Worm (Caenorhabditis elegans) whole organism, young adult: ENCODE results near the gene clec-157.

Experiments
- F33H1.4 ChIP-seq: fragments of 200-800 bp; sonication (Bioruptor generic); IDR thresholded peaks from 2 replicates; pipeline ENCODE4 v1.3.6; 2022; ENCODE audit warnings: missing genetic modification reagents, missing genetic modification characterization, missing compliant biosample characterization
- K11D2.4 ChIP-seq: fragments of 200-800 bp; sonication (Bioruptor generic); IDR thresholded peaks from 2 replicates; pipeline ENCODE4 v1.3.6; 2022; ENCODE audit warnings: missing genetic modification reagents, missing genetic modification characterization, missing compliant biosample characterization
- K12H6.12 ChIP-seq: fragments of 200-800 bp; sonication (Bioruptor generic); optimal IDR thresholded peaks from 2 replicates; lab custom pipeline; 2018; ENCODE audit warnings: mild to moderate bottlenecking, missing genetic modification characterization, missing compliant biosample characterization
- T26A5.8 ChIP-seq: sonication (generic microtip); optimal IDR thresholded peaks from 2 replicates; lab custom pipeline; 2016; ENCODE audit warnings: missing genetic modification characterization, missing compliant biosample characterization
- Y53F4B.3 ChIP-seq: fragments of 200-800 bp; sonication (Bioruptor generic); IDR thresholded peaks from 2 replicates; pipeline ENCODE4 v1.3.6; 2022; ENCODE audit warnings: missing genetic modification reagents, missing genetic modification characterization, missing compliant biosample characterization
- ama-1 ChIP-seq, 3 experiments: fragments of 150-350 bp in 1 of 3; sonication (generic microtip) in 2 of 3; optimal IDR thresholded peaks; 2 replicates each; lab custom pipeline; 2014 to 2018; ENCODE audit warnings: missing biosample characterization in 2 of 3, missing genetic modification characterization in 2 of 3, missing genetic modification reagents in 2 of 3
- aptf-2 ChIP-seq: fragments of 200-800 bp; sonication (Bioruptor generic); conservative IDR thresholded peaks from 2 replicates; pipeline ENCODE4 v1.3.6; 2022; ENCODE audit warnings: missing genetic modification reagents, missing genetic modification characterization, missing compliant biosample characterization
- athp-1 ChIP-seq: sonication (generic microtip); optimal IDR thresholded peaks from 2 replicates; lab custom pipeline; 2017; ENCODE audit warnings: mild to moderate bottlenecking, missing genetic modification characterization, missing compliant biosample characterization
- bed-1 ChIP-seq: fragments of 200-800 bp; sonication (Bioruptor generic); IDR thresholded peaks from 2 replicates; pipeline ENCODE4 v1.3.6; 2022; ENCODE audit warnings: missing genetic modification reagents, missing genetic modification characterization, missing compliant biosample characterization
- ccch-3 ChIP-seq: fragments of 200-800 bp; sonication (Bioruptor generic); optimal IDR thresholded peaks from 2 replicates; lab custom pipeline; 2018; ENCODE audit warnings: mild to moderate bottlenecking, missing genetic modification characterization, missing compliant biosample characterization
- cebp-1 ChIP-seq, 2 experiments: fragments of 200-800 bp in 1 of 2; sonication (Bioruptor generic) in 1 of 2; sonication (generic microtip) in 1 of 2; IDR thresholded peaks in 1 of 2; optimal IDR thresholded peaks in 1 of 2; 2 replicates each; pipeline versions ENCODE4 v1.3.6 to Lab custom; 2017 to 2022; ENCODE audit warnings: missing compliant biosample characterization in 2 of 2, missing genetic modification characterization in 2 of 2, mild to moderate bottlenecking in 1 of 2, missing genetic modification reagents in 1 of 2, moderate library complexity in 1 of 2
- cebp-2 ChIP-seq: fragments of 200-800 bp; sonication (Bioruptor generic); IDR thresholded peaks from 2 replicates; pipeline ENCODE4 v1.3.6; 2022; ENCODE audit warnings: missing genetic modification characterization, missing compliant biosample characterization
- ceh-100 ChIP-seq: fragments of 200-800 bp; sonication (Bioruptor generic); IDR thresholded peaks from 2 replicates; pipeline ENCODE4 v1.3.6; 2022; ENCODE audit warnings: missing genetic modification reagents, missing genetic modification characterization, missing compliant biosample characterization
- ceh-79 ChIP-seq: sonication (generic microtip); optimal IDR thresholded peaks from 2 replicates; lab custom pipeline; 2017; ENCODE audit warnings: mild to moderate bottlenecking, missing genetic modification characterization, missing compliant biosample characterization
- ceh-91 ChIP-seq: fragments of 200-800 bp; sonication (Bioruptor generic); IDR thresholded peaks from 2 replicates; pipeline ENCODE4 v1.3.6; 2022; ENCODE audit warnings: missing genetic modification reagents, missing genetic modification characterization, missing compliant biosample characterization
- dpff-1 ChIP-seq: sonication (generic microtip); optimal IDR thresholded peaks from 2 replicates; lab custom pipeline; 2017; ENCODE audit warnings: mild to moderate bottlenecking, missing genetic modification characterization, missing compliant biosample characterization
- efl-1 ChIP-seq: fragments of 150-350 bp; optimal IDR thresholded peaks from 2 replicates; lab custom pipeline; 2014; ENCODE audit warnings: missing biosample characterization, missing genetic modification reagents, missing genetic modification characterization
- ekl-4 ChIP-seq: fragments of 200-800 bp; sonication (Bioruptor generic); IDR thresholded peaks from 2 replicates; pipeline ENCODE4 v1.3.6; 2022; ENCODE audit warnings: missing genetic modification reagents, missing genetic modification characterization, missing compliant biosample characterization
- ets-4 ChIP-seq: fragments of 200-800 bp; sonication (Bioruptor generic); optimal IDR thresholded peaks from 2 replicates; lab custom pipeline; 2018; ENCODE audit warnings: mild to moderate bottlenecking, missing genetic modification characterization, missing compliant biosample characterization
- gei-17 ChIP-seq: fragments of 200-800 bp; sonication (Bioruptor generic); optimal IDR thresholded peaks from 2 replicates; lab custom pipeline; 2018; ENCODE audit warnings: mild to moderate bottlenecking, missing genetic modification characterization, missing compliant biosample characterization
- hmg-1.2 ChIP-seq: fragments of 200-800 bp; sonication (Bioruptor generic); IDR thresholded peaks from 2 replicates; pipeline ENCODE4 v1.3.6; 2022; ENCODE audit warnings: missing genetic modification reagents, missing genetic modification characterization, missing compliant biosample characterization
- hmg-20 ChIP-seq: fragments of 200-800 bp; sonication (Bioruptor generic); IDR thresholded peaks from 2 replicates; pipeline ENCODE4 v1.3.6; 2022; ENCODE audit warnings: missing genetic modification reagents, missing genetic modification characterization, missing compliant biosample characterization
- hrde-1 ChIP-seq: sonication (generic microtip); optimal IDR thresholded peaks from 2 replicates; lab custom pipeline; 2016; ENCODE audit warnings: missing genetic modification characterization, mild to moderate bottlenecking, missing compliant biosample characterization, moderate library complexity, missing genotype, missing genetic modification reagents, borderline replicate concordance
- hsf-1 ChIP-seq: fragments of 200-800 bp; sonication (Bioruptor generic); IDR thresholded peaks from 2 replicates; pipeline ENCODE4 v1.3.6; 2022; ENCODE audit warnings: missing genetic modification reagents, missing genetic modification characterization, missing compliant biosample characterization
- lag-1 ChIP-seq: fragments of 200-800 bp; sonication (Bioruptor generic); IDR thresholded peaks from 2 replicates; pipeline ENCODE4 v1.3.6; 2022; ENCODE audit warnings: missing genetic modification reagents, missing genetic modification characterization, missing compliant biosample characterization
- let-526 ChIP-seq: fragments of 200-800 bp; sonication (Bioruptor generic); IDR thresholded peaks from 2 replicates; pipeline ENCODE4 v1.3.6; 2022; ENCODE audit warnings: missing genetic modification reagents, missing genetic modification characterization, missing compliant biosample characterization
- lin-26 ChIP-seq: fragments of 200-800 bp; sonication (Bioruptor generic); IDR thresholded peaks from 2 replicates; pipeline ENCODE4 v1.3.6; 2022; ENCODE audit warnings: missing genetic modification reagents, missing genetic modification characterization, missing compliant biosample characterization
- lin-40 ChIP-seq: sonication (generic microtip); optimal IDR thresholded peaks from 2 replicates; lab custom pipeline; 2016; ENCODE audit warnings: missing genetic modification characterization, mild to moderate bottlenecking, missing compliant biosample characterization, missing genotype, missing genetic modification reagents
- lin-54 ChIP-seq: fragments of 200-800 bp; sonication (Bioruptor generic); optimal IDR thresholded peaks from 2 replicates; lab custom pipeline; 2018; ENCODE audit warnings: mild to moderate bottlenecking, missing genetic modification characterization, missing compliant biosample characterization
- madf-6 ChIP-seq: fragments of 200-800 bp; sonication (Bioruptor generic); IDR thresholded peaks from 2 replicates; pipeline ENCODE4 v1.3.6; 2022; ENCODE audit warnings: missing genetic modification reagents, missing genetic modification characterization, missing compliant biosample characterization
- mcd-1 ChIP-seq: fragments of 200-800 bp; sonication (Bioruptor generic); IDR thresholded peaks from 2 replicates; pipeline ENCODE4 v1.3.6; 2022; ENCODE audit warnings: missing genetic modification reagents, missing genetic modification characterization, missing compliant biosample characterization
- mel-28 ChIP-seq: sonication (generic microtip); optimal IDR thresholded peaks from 2 replicates; lab custom pipeline; 2016; ENCODE audit warnings: borderline replicate concordance, mild to moderate bottlenecking, missing genetic modification characterization, missing compliant biosample characterization
- mes-4 ChIP-seq: sonication (generic microtip); optimal IDR thresholded peaks from 2 replicates; lab custom pipeline; 2016; ENCODE audit warnings: missing genotype, missing genetic modification characterization, missing compliant biosample characterization
- nfyb-1 ChIP-seq: fragments of 200-800 bp; sonication (Bioruptor generic); IDR thresholded peaks from 2 replicates; pipeline ENCODE4 v1.3.6; 2022; ENCODE audit warnings: missing genetic modification reagents, missing genetic modification characterization, missing compliant biosample characterization
- nhr-120 ChIP-seq: fragments of 200-800 bp; sonication (Bioruptor generic); IDR thresholded peaks from 2 replicates; pipeline ENCODE4 v1.3.6; 2022; ENCODE audit warnings: missing genetic modification characterization, missing compliant biosample characterization
- nhr-27 ChIP-seq: fragments of 200-800 bp; sonication (Bioruptor generic); optimal IDR thresholded peaks from 2 replicates; lab custom pipeline; 2018; ENCODE audit warnings: mild to moderate bottlenecking, missing genetic modification characterization, moderate library complexity, missing compliant biosample characterization
- pbrm-1 ChIP-seq: fragments of 200-800 bp; sonication (Bioruptor generic); IDR thresholded peaks from 2 replicates; pipeline ENCODE4 v1.3.6; 2022; ENCODE audit warnings: missing genetic modification reagents, missing genetic modification characterization, missing compliant biosample characterization
- rec-8 ChIP-seq, 2 experiments: sonication (generic microtip); optimal IDR thresholded peaks; 2 replicates each; lab custom pipeline; 2016; ENCODE audit warnings: mild to moderate bottlenecking in 2 of 2, missing genetic modification characterization in 2 of 2, missing genetic modification reagents in 2 of 2, missing genotype in 2 of 2, missing biosample characterization in 1 of 2, missing compliant biosample characterization in 1 of 2, moderate library complexity in 1 of 2
- tbx-9 ChIP-seq: sonication (generic microtip); optimal IDR thresholded peaks from 2 replicates; lab custom pipeline; 2016; ENCODE audit warnings: borderline replicate concordance, missing genetic modification characterization, inconsistent platforms, missing compliant biosample characterization
- ztf-3 ChIP-seq: fragments of 200-800 bp; sonication (Bioruptor generic); optimal IDR thresholded peaks from 2 replicates; lab custom pipeline; 2018; ENCODE audit warnings: mild to moderate bottlenecking, missing genetic modification characterization, missing compliant biosample characterization

Gene clec-157

ce11 chrIII:4806345-4806744 lies 37.9 kb downstream of the clec-157 start (continued):
- TF ChIP-seq cebp-1 (GFP tag; IDR thresholded peaks at IDR 0.05; lab: Robert Waterston, UW), result no peak
- TF ChIP-seq cebp-1 (tag; optimal IDR thresholded peaks at IDR 0.05; lab: Kevin White, UChicago), result no peak
- no peak for TF ChIP-seq ets-4 (GFP tag; lab: Kevin White, UChicago)
- no peak for TF ChIP-seq ceh-79 (tag; lab: Kevin White, UChicago)

- 0 out of 2 replicates have a peak, but pooled peaks have one; percentile 13 for TF ChIP-seq madf-6
- TF ChIP-seq hmg-20 (GFP tag; lab: Robert Waterston, UW), result no peak
- no peak for TF ChIP-seq efl-1
- TF ChIP-seq hsf-1, result 0 out of 2 replicates have a peak, but pooled peaks have one; percentile 37
- no peak for TF ChIP-seq cebp-1 (GFP tag; IDR thresholded peaks at IDR 0.05; lab: Robert Waterston, UW)
- no peak for TF ChIP-seq cebp-1 (tag; optimal IDR thresholded peaks at IDR 0.05; lab: Kevin White, UChicago)
- TF ChIP-seq gei-17 (GFP tag; lab: Kevin White, UChicago), result no peak
- TF ChIP-seq, all 124 proteins: peak for 2
Observed at ce11 chrIII:4802707-4803106, 41.5 kb downstream of the clec-157 start, which contains the start of gene metl-5. metl-5 (plus strand) TSS chrIII:4803007.

ce11 chrIII:4796536-4796935 lies 47.7 kb downstream of the clec-157 start, which contains the start of gene tag-325:
tag-325 (plus strand) TSS chrIII:4796836.
- TF ChIP-seq cebp-1 (GFP tag; IDR thresholded peaks at IDR 0.05; lab: Robert Waterston, UW), result no peak
- peak; percentile 60 for TF ChIP-seq cebp-1 (tag; optimal IDR thresholded peaks at IDR 0.05; lab: Kevin White, UChicago)
- TF ChIP-seq ceh-100 (GFP tag; lab: Robert Waterston, UW), result no peak

ce11 chrIII:4796039-4796438 lies 48.2 kb downstream of the clec-157 start:
- TF ChIP-seq lag-1, result no peak
- peak; percentile 23 for TF ChIP-seq lin-40 (tag; lab: Kevin White, UChicago)
- no peak for TF ChIP-seq Y53F4B.3 (GFP tag; lab: Robert Waterston, UW)
- TF ChIP-seq hrde-1 (tag; lab: Kevin White, UChicago), result no peak
- peak; percentile 65 for TF ChIP-seq nfyb-1 (GFP tag; lab: Robert Waterston, UW)
- peak; percentile 59 for TF ChIP-seq K12H6.12
- peak; percentile 62; the same call in 1 of the 2 replicates for TF ChIP-seq pbrm-1 (GFP tag; lab: Robert Waterston, UW)
- 0 out of 2 replicates have a peak, but pooled peaks have one; percentile 15 for TF ChIP-seq ekl-4 (GFP tag; lab: Robert Waterston, UW)
- TF ChIP-seq cebp-2, result no peak
- no peak for TF ChIP-seq efl-1
- no peak for TF ChIP-seq dpff-1
- TF ChIP-seq mcd-1 (GFP tag; lab: Robert Waterston, UW), result peak; percentile 59
- TF ChIP-seq let-526 (GFP tag; lab: Robert Waterston, UW), result 0 out of 2 replicates have a peak, but pooled peaks have one; percentile 36
- TF ChIP-seq ztf-3 (GFP tag; lab: Kevin White, UChicago), result no peak
- no peak for TF ChIP-seq ccch-3 (GFP tag; lab: Kevin White, UChicago)
- no peak for TF ChIP-seq T26A5.8 (tag; lab: Kevin White, UChicago)
- TF ChIP-seq lin-26, result 0 out of 2 replicates have a peak, but pooled peaks have one; percentile 8
- TF ChIP-seq athp-1 (tag; lab: Kevin White, UChicago), result peak; percentile 73
- peak; percentile 20; the same call in 1 of the 2 replicates for TF ChIP-seq K11D2.4
- no peak for TF ChIP-seq ceh-91
- no peak for TF ChIP-seq nhr-120
- no peak for TF ChIP-seq nhr-27 (tag; lab: Kevin White, UChicago)
- no peak for TF ChIP-seq tbx-9 (tag; lab: Kevin White, UChicago)
- TF ChIP-seq hmg-1.2 (GFP tag; lab: Robert Waterston, UW), result peak; percentile 84
- TF ChIP-seq cebp-1 (GFP tag; IDR thresholded peaks at IDR 0.05; lab: Robert Waterston, UW), result peak; percentile 54; the same call in 1 of the 2 replicates
- peak; percentile 89 for TF ChIP-seq cebp-1 (tag; optimal IDR thresholded peaks at IDR 0.05; lab: Kevin White, UChicago)
- TF ChIP-seq bed-1 (GFP tag; lab: Robert Waterston, UW), result no peak
- no peak for TF ChIP-seq ama-1 (optimal IDR thresholded peaks at IDR 0.05; lab: Kevin White, UChicago)
- no peak for TF ChIP-seq ama-1 (GFP tag; optimal IDR thresholded peaks at IDR 0.05; lab: Kevin White, UChicago)
- no peak for TF ChIP-seq mes-4 (tag; lab: Kevin White, UChicago)
- peak; percentile 46; the same call in 1 of the 2 replicates for TF ChIP-seq hsf-1
- TF ChIP-seq aptf-2 (GFP tag; lab: Robert Waterston, UW), result no peak
- TF ChIP-seq F33H1.4 (GFP tag; lab: Robert Waterston, UW), result no peak
- TF ChIP-seq rec-8 (tag; optimal IDR thresholded peaks at IDR 0.05; lab: Kevin White, UChicago), result no peak
- TF ChIP-seq mel-28 (tag; lab: Kevin White, UChicago), result no peak
- TF ChIP-seq lin-54 (GFP tag; lab: Kevin White, UChicago), result peak; percentile 56
